Worm (Caenorhabditis elegans) whole organism, L1 larva: Measurements from ENCODE around the gene F45D3.2.
A peak's percentile ranks its signal among the peaks of the same experiment; 100 is the strongest.

Experiments
- C04F5.9 ChIP-seq: sonication (generic microtip); optimal IDR thresholded peaks from 2 replicates; lab custom pipeline; 2016; ENCODE audit warnings: missing genetic modification characterization, missing compliant biosample characterization
- C34B4.2 ChIP-seq: sonication (generic microtip); optimal IDR thresholded peaks from 2 replicates; lab custom pipeline; 2017; ENCODE audit warnings: mild to moderate bottlenecking, missing genetic modification characterization, missing compliant biosample characterization
- Y116A8C.19 ChIP-seq: sonication (generic microtip); optimal IDR thresholded peaks from 2 replicates; lab custom pipeline; 2016; ENCODE audit warnings: missing compliant biosample characterization, missing genetic modification characterization, borderline replicate concordance
- aly-2 ChIP-seq: fragments of 150-350 bp; optimal IDR thresholded peaks from 2 replicates; lab custom pipeline; 2014; ENCODE audit warnings: missing biosample characterization, missing genetic modification characterization
- blmp-1 ChIP-seq: fragments of 150-350 bp; optimal IDR thresholded peaks from 2 replicates; lab custom pipeline; 2014; ENCODE audit warnings: missing biosample characterization, missing genetic modification characterization
- ceh-82 ChIP-seq, 3 experiments: fragments of 150-350 bp in 1 of 3; sonication (generic microtip) in 2 of 3; optimal IDR thresholded peaks; 2 replicates each; lab custom pipeline; 2014 to 2017; ENCODE audit warnings: missing biosample characterization in 3 of 3, missing genetic modification characterization in 3 of 3
- ceh-88 ChIP-seq: fragments of 200-800 bp; sonication (Bioruptor generic); IDR thresholded peaks from 2 replicates; pipeline ENCODE4 v1.3.6; 2022; ENCODE audit warnings: missing genetic modification characterization, missing compliant biosample characterization
- ceh-90 ChIP-seq: sonication (generic microtip); optimal IDR thresholded peaks from 2 replicates; lab custom pipeline; 2016; ENCODE audit warnings: missing genetic modification characterization, missing compliant biosample characterization
- dpl-1 ChIP-seq, 3 experiments: fragments of 150-350 bp in 2 of 3; sonication (generic microtip) in 1 of 3; optimal IDR thresholded peaks; 2 replicates each; lab custom pipeline; 2014 to 2017; ENCODE audit warnings: missing biosample characterization in 3 of 3, missing genetic modification characterization in 3 of 3, missing genetic modification reagents in 3 of 3
- dsc-1 ChIP-seq: sonication (generic microtip); optimal IDR thresholded peaks from 2 replicates; lab custom pipeline; 2016; ENCODE audit warnings: mild to moderate bottlenecking, missing genetic modification characterization, missing compliant biosample characterization
- efl-1 ChIP-seq, 4 experiments: fragments of 150-350 bp; optimal IDR thresholded peaks in 3 of 4; peaks in 1 of 4; 1 replicate in 1 of 4; 2 replicates in 3 of 4; lab custom pipeline; 2014; ENCODE audit warnings: missing biosample characterization in 2 of 4, missing genetic modification characterization in 2 of 4, missing genetic modification reagents in 2 of 4
- efl-3 ChIP-seq: fragments of 200-800 bp; sonication (Bioruptor generic); optimal IDR thresholded peaks from 2 replicates; lab custom pipeline; 2018; ENCODE audit warnings: mild to moderate bottlenecking, missing genetic modification characterization, missing compliant biosample characterization
- egl-27 ChIP-seq, 2 experiments: fragments of 150-350 bp in 1 of 2; sonication (generic microtip); optimal IDR thresholded peaks; 3 replicates each; lab custom pipeline; 2017 to 2018; ENCODE audit warnings: missing biosample characterization in 2 of 2, missing genetic modification characterization in 2 of 2, missing genetic modification reagents in 2 of 2
- elt-2 ChIP-seq: sonication (generic microtip); optimal IDR thresholded peaks from 2 replicates; lab custom pipeline; 2016; ENCODE audit warnings: missing genetic modification characterization, mild to moderate bottlenecking, inconsistent platforms, missing compliant biosample characterization, missing genetic modification reagents
- ets-5 ChIP-seq: fragments of 200-800 bp; sonication (Bioruptor generic); IDR thresholded peaks from 2 replicates; pipeline ENCODE4 v1.3.6; 2022; ENCODE audit warnings: missing genetic modification characterization, missing compliant biosample characterization
- fkh-10 ChIP-seq: sonication (generic microtip); optimal IDR thresholded peaks from 2 replicates; lab custom pipeline; 2017; ENCODE audit warnings: missing biosample characterization, missing genetic modification reagents, missing genetic modification characterization
- fkh-4 ChIP-seq: sonication (generic microtip); optimal IDR thresholded peaks from 2 replicates; lab custom pipeline; 2016; ENCODE audit warnings: missing compliant biosample characterization, missing genetic modification characterization, borderline replicate concordance
- fkh-8 ChIP-seq: sonication (generic microtip); optimal IDR thresholded peaks from 2 replicates; lab custom pipeline; 2016; ENCODE audit warnings: mild to moderate bottlenecking, missing genetic modification characterization, missing compliant biosample characterization
- grh-1 ChIP-seq: fragments of 200-800 bp; sonication (Bioruptor generic); IDR thresholded peaks from 2 replicates; pipeline ENCODE4 v1.3.6; 2022; ENCODE audit warnings: missing genetic modification reagents, missing genetic modification characterization, missing compliant biosample characterization
- hlh-17 ChIP-seq: fragments of 200-800 bp; sonication (Bioruptor generic); optimal IDR thresholded peaks from 2 replicates; lab custom pipeline; 2018; ENCODE audit warnings: missing genetic modification characterization, mild to moderate bottlenecking, missing compliant biosample characterization, moderate library complexity, borderline replicate concordance
- isw-1 ChIP-seq: fragments of 200-800 bp; sonication (Bioruptor generic); IDR thresholded peaks from 2 replicates; pipeline ENCODE4 v1.3.6; 2022; ENCODE audit warnings: missing genetic modification characterization, missing compliant biosample characterization
- lin-13 ChIP-seq: fragments of 150-350 bp; optimal IDR thresholded peaks from 2 replicates; lab custom pipeline; 2014; ENCODE audit warnings: missing biosample characterization, missing genetic modification reagents, missing genetic modification characterization
- lin-14 ChIP-seq: fragments of 200-800 bp; sonication (Bioruptor generic); optimal IDR thresholded peaks from 2 replicates; lab custom pipeline; 2018; ENCODE audit warnings: mild to moderate bottlenecking, missing genetic modification characterization, moderate library complexity, missing compliant biosample characterization
- lin-15B ChIP-seq: fragments of 150-350 bp; sonication (generic microtip); optimal IDR thresholded peaks from 3 replicates; lab custom pipeline; 2014; ENCODE audit warnings: missing biosample characterization, missing genetic modification characterization
- lin-35 ChIP-seq, 2 experiments: fragments of 150-350 bp; optimal IDR thresholded peaks; 2 replicates each; lab custom pipeline; 2014; ENCODE audit warnings: missing biosample characterization in 2 of 2, missing genetic modification characterization in 2 of 2, missing genetic modification reagents in 2 of 2
- lin-39 ChIP-seq: fragments of 150-350 bp; optimal IDR thresholded peaks from 2 replicates; lab custom pipeline; 2014; ENCODE audit warnings: missing biosample characterization, missing genetic modification reagents, missing genetic modification characterization
- lsy-2 ChIP-seq, 2 experiments: fragments of 150-350 bp; optimal IDR thresholded peaks; 2 replicates each; lab custom pipeline; 2014; ENCODE audit warnings: missing biosample characterization in 2 of 2, missing genetic modification characterization in 2 of 2
- mab-9 ChIP-seq: fragments of 200-800 bp; sonication (Bioruptor generic); IDR thresholded peaks from 2 replicates; pipeline ENCODE4 v1.3.6; 2022; ENCODE audit warnings: missing genetic modification reagents, missing genetic modification characterization, missing compliant biosample characterization
- mef-2 ChIP-seq: fragments of 150-350 bp; optimal IDR thresholded peaks from 2 replicates; lab custom pipeline; 2014; ENCODE audit warnings: missing biosample characterization, missing genetic modification characterization
- mep-1 ChIP-seq: fragments of 150-350 bp; optimal IDR thresholded peaks from 2 replicates; lab custom pipeline; 2014; ENCODE audit warnings: missing biosample characterization, missing genetic modification characterization
- nhr-11 ChIP-seq: fragments of 150-350 bp; optimal IDR thresholded peaks from 2 replicates; lab custom pipeline; 2014; ENCODE audit warnings: missing biosample characterization, missing genetic modification characterization
- nhr-19 ChIP-seq: fragments of 200-800 bp; sonication (Bioruptor generic); conservative IDR thresholded peaks from 2 replicates; pipeline ENCODE4 v1.3.6; 2022; ENCODE audit warnings: missing genetic modification characterization, missing compliant biosample characterization
- nhr-20 ChIP-seq: sonication (generic microtip); optimal IDR thresholded peaks from 2 replicates; lab custom pipeline; 2016; ENCODE audit warnings: mild to moderate bottlenecking, missing genetic modification characterization, missing compliant biosample characterization
- nhr-28 ChIP-seq: fragments of 150-350 bp; optimal IDR thresholded peaks from 2 replicates; lab custom pipeline; 2014; ENCODE audit warnings: missing biosample characterization, missing genetic modification characterization
- nhr-47 ChIP-seq: sonication (generic microtip); optimal IDR thresholded peaks from 2 replicates; lab custom pipeline; 2016; ENCODE audit warnings: mild to moderate bottlenecking, missing genetic modification characterization, moderate library complexity, missing compliant biosample characterization
- nhr-71 ChIP-seq: sonication (generic microtip); optimal IDR thresholded peaks from 2 replicates; lab custom pipeline; 2016; ENCODE audit warnings: mild to moderate bottlenecking, missing genetic modification characterization, moderate library complexity, missing compliant biosample characterization
- nhr-77 ChIP-seq: fragments of 150-350 bp; optimal IDR thresholded peaks from 2 replicates; lab custom pipeline; 2014; ENCODE audit warnings: missing biosample characterization, missing genetic modification characterization
- nhr-85 ChIP-seq: sonication (generic microtip); peaks from one replicate; lab custom pipeline; 2016; ENCODE audit warnings: missing genetic modification characterization, inconsistent platforms, missing compliant biosample characterization
- nhr-90 ChIP-seq: sonication (generic microtip); optimal IDR thresholded peaks from 2 replicates; lab custom pipeline; 2016; ENCODE audit warnings: mild to moderate bottlenecking, missing genetic modification characterization, missing compliant biosample characterization; ENCODE audit not compliant: poor library complexity
- pag-3 ChIP-seq: sonication (generic microtip); optimal IDR thresholded peaks from 2 replicates; lab custom pipeline; 2017; ENCODE audit warnings: missing genetic modification characterization, mild to moderate bottlenecking, missing compliant biosample characterization, antibody characterized with exemption, borderline replicate concordance; ENCODE audit not compliant: insufficient read depth
- pqm-1 ChIP-seq: sonication (generic microtip); optimal IDR thresholded peaks from 3 replicates; lab custom pipeline; 2017; ENCODE audit warnings: missing biosample characterization, missing genetic modification characterization
- rnt-1 ChIP-seq: sonication (generic microtip); optimal IDR thresholded peaks from 2 replicates; lab custom pipeline; 2016; ENCODE audit warnings: mild to moderate bottlenecking, missing genetic modification characterization, moderate library complexity, missing compliant biosample characterization
- snu-23 ChIP-seq: sonication (generic microtip); optimal IDR thresholded peaks from 2 replicates; lab custom pipeline; 2016; ENCODE audit warnings: missing genetic modification characterization, missing compliant biosample characterization
- sptf-1 ChIP-seq: fragments of 150-350 bp; optimal IDR thresholded peaks from 2 replicates; lab custom pipeline; 2014; ENCODE audit warnings: missing biosample characterization, missing genetic modification characterization
- sup-37 ChIP-seq: fragments of 200-800 bp; sonication (Bioruptor generic); optimal IDR thresholded peaks from 2 replicates; lab custom pipeline; 2018; ENCODE audit warnings: mild to moderate bottlenecking, missing genetic modification characterization, missing compliant biosample characterization
- swsn-7 ChIP-seq: sonication (generic microtip); optimal IDR thresholded peaks from 2 replicates; lab custom pipeline; 2016; ENCODE audit warnings: missing genetic modification characterization, missing compliant biosample characterization
- tlp-1 ChIP-seq: fragments of 150-350 bp; optimal IDR thresholded peaks from 2 replicates; lab custom pipeline; 2014; ENCODE audit warnings: missing biosample characterization, missing genetic modification characterization
- unc-30 ChIP-seq: sonication (generic microtip); optimal IDR thresholded peaks from 2 replicates; lab custom pipeline; 2017; ENCODE audit warnings: missing biosample characterization, missing genetic modification characterization
- unc-98 ChIP-seq: fragments of 200-800 bp; sonication (Bioruptor generic); IDR thresholded peaks from 2 replicates; pipeline ENCODE4 v1.3.6; 2022; ENCODE audit warnings: missing genetic modification characterization, missing compliant biosample characterization
- xbp-1 ChIP-seq: sonication (generic microtip); optimal IDR thresholded peaks from 2 replicates; lab custom pipeline; 2016; ENCODE audit warnings: missing genetic modification characterization, missing compliant biosample characterization
- ztf-11 ChIP-seq, 2 experiments: sonication (generic microtip); optimal IDR thresholded peaks; 2 replicates each; lab custom pipeline; 2016 to 2017; ENCODE audit warnings: missing genetic modification characterization in 2 of 2, missing biosample characterization in 1 of 2, missing compliant biosample characterization in 1 of 2
- ztf-4 ChIP-seq: fragments of 150-350 bp; optimal IDR thresholded peaks from 2 replicates; lab custom pipeline; 2014; ENCODE audit warnings: missing biosample characterization, missing genetic modification characterization

F45D3.2 gene

ce11 chrV:12528919-12529318 is 11.9 kb upstream of the F45D3.2 start:
- peak; percentile 12 for TF ChIP-seq fkh-8 (tag; lab: Kevin White, UChicago)
- peak; percentile 25 for TF ChIP-seq mef-2 (tag; lab: Kevin White, UChicago)
- TF ChIP-seq snu-23 (GFP tag; lab: Kevin White, UChicago) = peak; percentile 69
- no peak for TF ChIP-seq efl-3 (GFP tag; lab: Kevin White, UChicago)
- no peak for TF ChIP-seq aly-2
- TF ChIP-seq nhr-11 (tag; lab: Kevin White, UChicago) = no peak
- TF ChIP-seq nhr-20 (tag; lab: Kevin White, UChicago) = peak; percentile 69
- TF ChIP-seq nhr-77 (tag; lab: Kevin White, UChicago) = peak; percentile 32
- TF ChIP-seq lin-39 (tag; lab: Kevin White, UChicago) = no peak
- TF ChIP-seq ceh-82 (tag; optimal IDR thresholded peaks at IDR 0.05; lab: Kevin White, UChicago) = peak in 1 of 3 experiments; percentile 48
- TF ChIP-seq lsy-2 (tag; optimal IDR thresholded peaks at IDR 0.05; lab: Kevin White, UChicago) = peak; percentile 60 to 70
- peak; percentile 77 for TF ChIP-seq nhr-71 (tag; lab: Kevin White, UChicago)
- no peak for TF ChIP-seq ztf-11 (tag; optimal IDR thresholded peaks at IDR 0.05; lab: Kevin White, UChicago)
- no peak for TF ChIP-seq lin-15B (tag; lab: Kevin White, UChicago)
- no peak for TF ChIP-seq unc-30 (tag; lab: Kevin White, UChicago)
- no peak for TF ChIP-seq dsc-1 (tag; lab: Kevin White, UChicago)
- TF ChIP-seq fkh-10 = peak; percentile 6
- TF ChIP-seq dpl-1 (GFP tag; optimal IDR thresholded peaks at IDR 0.05; lab: Kevin White, UChicago) = peak in 1 of 3 experiments; percentile 39
- peak; percentile 91 for TF ChIP-seq nhr-85 (tag; lab: Kevin White, UChicago)
- no peak for TF ChIP-seq unc-98 (GFP tag; lab: Robert Waterston, UW)
- peak; percentile 47 to 60 for TF ChIP-seq efl-1 (optimal IDR thresholded peaks at IDR 0.05; lab: Kevin White, UChicago)
- TF ChIP-seq efl-1 (GFP tag; optimal IDR thresholded peaks at IDR 0.05 in 1 of 2; lab: Kevin White, UChicago) = peak in 1 of 2 experiments; percentile 92
- TF ChIP-seq egl-27 (tag; optimal IDR thresholded peaks at IDR 0.05; lab: Kevin White, UChicago) = peak in 1 of 2 experiments; percentile 65
- no peak for TF ChIP-seq ceh-88
- TF ChIP-seq lin-13 (GFP tag; lab: Kevin White, UChicago) = peak; percentile 26
- peak; percentile 9 for TF ChIP-seq blmp-1
- TF ChIP-seq pqm-1 (tag; lab: Kevin White, UChicago) = no peak
- no peak for TF ChIP-seq sup-37 (GFP tag; lab: Kevin White, UChicago)
- peak in 1 of 2 experiments; percentile 31 for TF ChIP-seq lin-35 (GFP tag; optimal IDR thresholded peaks at IDR 0.05; lab: Kevin White, UChicago)
- no peak for TF ChIP-seq C04F5.9 (tag; lab: Kevin White, UChicago)
- TF ChIP-seq isw-1 (GFP tag; lab: Robert Waterston, UW) = peak; percentile 7; the same call in 1 of the 2 replicates
- peak; percentile 13 for TF ChIP-seq elt-2
- peak; percentile 90 for TF ChIP-seq lin-14 (GFP tag; lab: Kevin White, UChicago)
- peak; percentile 43 for TF ChIP-seq nhr-19
- peak; percentile 54 for TF ChIP-seq nhr-47
- no peak for TF ChIP-seq nhr-28
- TF ChIP-seq ztf-4 (tag; lab: Kevin White, UChicago) = no peak
- no peak for TF ChIP-seq tlp-1 (tag; lab: Kevin White, UChicago)
- TF ChIP-seq grh-1 (GFP tag; lab: Robert Waterston, UW) = 0 out of 2 replicates have a peak, but pooled peaks have one; percentile 26
- TF ChIP-seq xbp-1 (tag; lab: Kevin White, UChicago) = peak; percentile 26
- TF ChIP-seq sptf-1 = no peak
- TF ChIP-seq C34B4.2 = no peak
- TF ChIP-seq mab-9 (GFP tag; lab: Robert Waterston, UW) = no peak
- TF ChIP-seq ets-5 = no peak
- TF ChIP-seq pag-3 (tag; lab: Kevin White, UChicago) = peak; percentile 88
- TF ChIP-seq fkh-4 (tag; lab: Kevin White, UChicago) = no peak
- TF ChIP-seq nhr-90 (tag; lab: Kevin White, UChicago) = no peak
- TF ChIP-seq hlh-17 (GFP tag; lab: Kevin White, UChicago) = no peak
- TF ChIP-seq mep-1 (tag; lab: Kevin White, UChicago) = peak; percentile 72
- TF ChIP-seq Y116A8C.19 (tag; lab: Kevin White, UChicago) = no peak
- peak; percentile 36 for TF ChIP-seq rnt-1 (tag; lab: Kevin White, UChicago)
- TF ChIP-seq swsn-7 (tag; lab: Kevin White, UChicago) = peak; percentile 39
- no peak for TF ChIP-seq ceh-90
